Fruit fly (Drosophila melanogaster) whole organism: ENCODE measurements around the gene PolI.

Experiments used
- CG8478 ChIP-seq: fragments of >200 bp; optimal IDR thresholded peaks from 2 replicates; lab custom pipeline; 2018; ENCODE audit warnings: inconsistent platforms
- Dll ChIP-seq: fragments of >200 bp; optimal IDR thresholded peaks from 2 replicates; lab custom pipeline; 2017
- EcR ChIP-seq, 2 experiments: fragments of >200 bp; optimal IDR thresholded peaks; 2 replicates each; lab custom pipeline; 2017; ENCODE audit warnings: missing biosample characterization in 2 of 2, missing genetic modification characterization in 2 of 2, missing genetic modification reagents in 2 of 2
- pan ChIP-seq: fragments of >200 bp; optimal IDR thresholded peaks from 2 replicates; lab custom pipeline; 2017
- psq ChIP-seq: fragments of >200 bp; optimal IDR thresholded peaks from 2 replicates; lab custom pipeline; 2017
- usp ChIP-seq: fragments of >200 bp; optimal IDR thresholded peaks from 2 replicates; lab custom pipeline; 2017; ENCODE audit warnings: missing biosample characterization, missing genetic modification characterization, mixed read lengths

Gene PolI

dm6 chr3R:8225461-8225971, 7.8 kb upstream of the PolI start:
- TF ChIP-seq CG8478 (lab: Kevin White, UChicago) (no peak), usp (no peak), psq (no peak), pan (lab: Kevin White, UChicago) (no peak), Dll (no peak), EcR (GFP tag; optimal IDR thresholded peaks at IDR 0.05; lab: Kevin White, UChicago) (no peak)

DNA sequence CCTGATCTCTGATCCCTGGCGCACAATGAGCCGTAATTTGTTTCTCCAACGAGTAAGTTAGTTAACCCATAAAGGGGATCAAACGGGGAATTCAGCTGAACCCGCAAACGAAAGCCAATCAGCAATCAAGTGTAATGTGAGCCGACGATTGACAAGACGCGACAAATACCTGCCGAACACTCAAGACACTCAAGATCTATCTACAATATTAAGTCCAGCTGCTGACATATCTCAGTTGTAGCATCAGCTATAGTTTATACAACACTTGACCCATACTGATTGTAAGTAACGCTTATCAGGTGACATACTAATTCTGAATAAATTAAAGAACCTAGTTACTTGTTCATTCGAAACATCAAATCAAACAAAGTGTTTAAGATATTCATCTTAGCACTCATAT, 6.0 kb upstream of the PolI start:
- TF ChIP-seq Dll = no peak
- no peak for TF ChIP-seq pan (lab: Kevin White, UChicago)
- TF ChIP-seq CG8478 (lab: Kevin White, UChicago) = no peak
- no peak for TF ChIP-seq psq
- no peak for TF ChIP-seq EcR (GFP tag; optimal IDR thresholded peaks at IDR 0.05; lab: Kevin White, UChicago)
- no peak for TF ChIP-seq usp

dm6 chr3R:8233864-8234263, 557 bp downstream of the PolI start:
- TF ChIP-seq usp = no peak
- TF ChIP-seq pan (lab: Kevin White, UChicago) = peak; percentile 51

- TF ChIP-seq CG8478 (lab: Kevin White, UChicago) = no peak
- no peak for TF ChIP-seq pan (lab: Kevin White, UChicago)
- no peak for TF ChIP-seq psq
- TF ChIP-seq usp = no peak
- TF ChIP-seq EcR (GFP tag; optimal IDR thresholded peaks at IDR 0.05; lab: Kevin White, UChicago) = no peak
- TF ChIP-seq Dll = no peak
These were observed 6.4 kb downstream of the PolI start for dm6 chr3R:8239472-8240301.

DNA sequence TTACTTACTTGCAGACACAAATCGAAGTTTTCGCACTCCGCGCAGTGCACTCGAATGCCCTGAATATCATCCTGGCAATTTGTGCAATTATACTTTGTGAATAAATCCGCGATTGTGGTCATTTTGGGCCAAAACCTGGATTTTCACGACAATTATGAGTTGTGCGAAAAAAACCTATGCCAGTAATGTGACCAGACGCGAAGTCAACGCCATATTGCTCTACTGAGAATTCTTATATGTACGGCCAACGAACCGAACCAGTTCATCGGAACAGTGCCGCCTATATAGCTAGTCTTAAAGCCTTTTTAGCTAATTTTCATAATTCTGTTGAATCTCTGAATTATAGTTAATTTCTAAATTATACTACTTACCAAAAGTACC, 7.0 kb downstream of the PolI start, which contains the start of gene Ada2b:
TSS of gene Ada2b (minus strand) at position 214 of the 381 bp plus-strand sequence.
- TF ChIP-seq EcR (GFP tag; optimal IDR thresholded peaks at IDR 0.05; lab: Kevin White, UChicago) (no peak), pan (lab: Kevin White, UChicago) (no peak), Dll (no peak), psq (no peak), CG8478 (lab: Kevin White, UChicago) (no peak), usp (no peak)

DNA sequence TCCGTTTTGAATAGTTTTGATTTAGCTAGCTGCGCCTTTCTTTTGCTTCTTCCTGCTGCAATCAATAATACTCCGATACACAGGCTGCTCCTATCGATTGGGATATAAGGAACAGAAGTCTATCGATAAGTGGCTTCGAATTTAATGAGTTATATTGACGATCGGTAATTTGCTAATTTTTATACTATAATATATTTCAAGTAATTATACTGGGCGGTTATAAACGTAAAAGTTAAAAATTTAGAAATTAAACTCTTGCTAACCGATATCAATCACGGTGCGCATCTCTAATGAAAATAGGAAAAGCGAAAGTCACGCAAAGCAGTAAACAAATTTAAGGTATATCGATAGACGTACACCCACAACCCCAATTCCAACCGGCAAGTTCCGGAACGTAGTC, 10.4 kb downstream of the PolI start, which contains the start of the genes CG9636, CG18749 and CG33722:
TSS of gene CG9636 (minus strand) at position 73 of the 400 bp plus-strand sequence.
TSS of gene CG18749 (plus strand) at position 336 of the 400 bp plus-strand sequence.
TSS of gene CG33722 (plus strand) at position 336 of the 400 bp plus-strand sequence.
- TF ChIP-seq CG8478 (lab: Kevin White, UChicago) = no peak

- no peak for TF ChIP-seq pan (lab: Kevin White, UChicago)
These were observed 14.8 kb downstream of the PolI start, which contains the start of gene CG15864 for dm6 chr3R:8248138-8248537. Gene CG15864, plus strand, starts transcription at chr3R:8248438.

DNA sequence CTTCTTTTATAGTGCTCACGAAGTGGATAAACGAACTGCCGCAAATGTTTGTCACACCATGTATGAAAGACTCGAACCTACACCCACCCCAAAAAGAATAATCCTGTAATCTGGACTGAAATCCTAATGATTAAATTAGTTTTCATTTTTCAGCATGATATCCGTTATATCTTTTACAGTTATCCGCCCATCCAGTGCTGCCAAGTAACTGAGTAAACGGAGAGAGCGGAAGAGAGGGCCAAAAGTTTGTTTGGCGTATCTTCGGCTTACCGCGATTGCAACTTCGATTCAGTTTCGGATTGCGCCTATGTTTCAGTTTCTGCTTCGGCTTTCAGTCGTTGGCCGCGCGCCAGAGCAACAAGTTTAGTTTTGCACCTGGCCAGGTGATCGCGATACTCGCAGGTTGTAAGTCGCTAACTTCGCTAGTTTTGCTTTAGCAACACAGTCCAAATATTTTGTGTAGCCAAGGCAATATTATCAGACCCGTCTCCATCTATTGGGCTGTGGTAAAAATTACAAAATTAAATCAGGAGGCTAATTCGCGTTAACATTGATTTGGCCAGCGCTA, 16.9 kb downstream of the PolI start, which contains the start of gene mtg:
TSS of gene mtg (plus strand) at position 332 of the 568 bp plus-strand sequence.
- TF ChIP-seq usp (no peak), EcR (GFP tag; optimal IDR thresholded peaks at IDR 0.05; lab: Kevin White, UChicago) (no peak), psq (no peak)

- TF ChIP-seq CG8478 (lab: Kevin White, UChicago) (no peak), Dll (no peak), EcR (GFP tag; optimal IDR thresholded peaks at IDR 0.05; lab: Kevin White, UChicago) (no peak), usp (no peak), pan (lab: Kevin White, UChicago) (no peak), psq (no peak)
These were observed 18.2 kb downstream of the PolI start for dm6 chr3R:8251532-8251931.

dm6 chr3R:8254347-8254746, 21.0 kb downstream of the PolI start:
- TF ChIP-seq EcR (GFP tag; optimal IDR thresholded peaks at IDR 0.05; lab: Kevin White, UChicago) (no peak), psq (no peak), usp (no peak), pan (lab: Kevin White, UChicago) (no peak), CG8478 (lab: Kevin White, UChicago) (no peak), Dll (no peak)

dm6 chr3R:8256040-8256439, 22.7 kb downstream of the PolI start:
- TF ChIP-seq CG8478 (lab: Kevin White, UChicago) = no peak
- TF ChIP-seq Dll = no peak
- no peak for TF ChIP-seq pan (lab: Kevin White, UChicago)
- no peak for TF ChIP-seq EcR (GFP tag; optimal IDR thresholded peaks at IDR 0.05; lab: Kevin White, UChicago)
- TF ChIP-seq psq = no peak
- TF ChIP-seq usp = no peak

DNA sequence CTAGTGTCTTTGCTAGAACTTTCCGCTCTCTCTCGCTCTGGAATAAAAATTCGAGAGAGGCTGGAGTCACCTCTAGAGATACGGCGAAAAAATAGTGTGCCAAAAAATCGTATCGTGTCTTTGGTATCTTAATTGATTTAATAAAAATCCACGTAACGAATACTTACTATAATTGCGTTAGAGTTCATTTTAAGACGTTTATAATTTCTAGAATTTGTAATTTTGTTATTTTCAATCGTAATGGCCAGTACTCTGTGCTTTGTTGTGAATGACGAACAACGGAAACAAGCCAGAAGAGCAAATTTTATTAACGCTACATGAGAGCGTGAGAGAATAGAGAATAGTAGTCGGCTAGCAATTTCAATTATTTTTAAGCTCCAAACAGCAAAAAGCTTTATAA, 28.3 kb downstream of the PolI start:
- TF ChIP-seq psq (no peak), EcR (GFP tag; optimal IDR thresholded peaks at IDR 0.05; lab: Kevin White, UChicago) (no peak), CG8478 (lab: Kevin White, UChicago) (no peak), pan (lab: Kevin White, UChicago) (no peak), Dll (no peak), usp (no peak)
